Fruit fly (Drosophila melanogaster) whole organism, embryonic: ENCODE data around the gene CG11842.

Experiments
- ATbp ChIP-seq: fragments of 200-800 bp; sonication (Bioruptor generic); optimal IDR thresholded peaks from 2 replicates; lab custom pipeline; 2017; ENCODE audit warnings: missing biosample characterization, mild to moderate bottlenecking, missing genetic modification characterization, missing genetic modification reagents
- Atf-2 ChIP-seq: fragments of 200-800 bp; sonication (Bioruptor generic); optimal IDR thresholded peaks from 2 replicates; lab custom pipeline; 2016; ENCODE audit warnings: missing biosample characterization, missing genetic modification characterization
- Bteb2 ChIP-seq: fragments of 200-800 bp; sonication (Bioruptor generic); optimal IDR thresholded peaks from 2 replicates; lab custom pipeline; 2016; ENCODE audit warnings: missing biosample characterization, missing genetic modification characterization
- CG10274 ChIP-seq: fragments of 200-800 bp; sonication (Bioruptor generic); optimal IDR thresholded peaks from 3 replicates; lab custom pipeline; 2017; ENCODE audit warnings: missing biosample characterization, mild to moderate bottlenecking, missing genetic modification characterization
- CG10654 ChIP-seq: fragments of 200-800 bp; sonication (Bioruptor generic); optimal IDR thresholded peaks from 2 replicates; lab custom pipeline; 2016; ENCODE audit warnings: missing biosample characterization, missing genetic modification characterization
- CG11723 ChIP-seq: fragments of 200-800 bp; sonication (Bioruptor generic); optimal IDR thresholded peaks from 2 replicates; lab custom pipeline; 2017; ENCODE audit warnings: missing biosample characterization, mild to moderate bottlenecking, missing genetic modification characterization
- CG12219 ChIP-seq: fragments of 200-800 bp; sonication (Bioruptor generic); optimal IDR thresholded peaks from 3 replicates; lab custom pipeline; 2018; ENCODE audit warnings: missing biosample characterization, mild to moderate bottlenecking, missing genetic modification characterization
- CG15514 ChIP-seq: fragments of 200-800 bp; sonication (Bioruptor generic); optimal IDR thresholded peaks from 3 replicates; lab custom pipeline; 2017; ENCODE audit warnings: missing biosample characterization, missing genetic modification characterization, mild to moderate bottlenecking, moderate library complexity, missing genetic modification reagents
- CG17361 ChIP-seq: fragments of 200-800 bp; sonication (Bioruptor generic); IDR thresholded peaks from 3 replicates; pipeline ENCODE4 v1.3.6; 2022; ENCODE audit warnings: missing biosample characterization, missing genetic modification characterization
- CG17385 ChIP-seq: fragments of 200-800 bp; sonication (Bioruptor generic); optimal IDR thresholded peaks from 3 replicates; lab custom pipeline; 2018; ENCODE audit warnings: missing biosample characterization, mild to moderate bottlenecking, missing genetic modification characterization
- CG2116 ChIP-seq: fragments of 200-800 bp; sonication (Bioruptor generic); optimal IDR thresholded peaks from 3 replicates; lab custom pipeline; 2018; ENCODE audit warnings: missing biosample characterization, mild to moderate bottlenecking, missing genetic modification characterization
- CG2202 ChIP-seq: fragments of 200-800 bp; sonication (Bioruptor generic); optimal IDR thresholded peaks from 2 replicates; lab custom pipeline; 2018; ENCODE audit warnings: missing biosample characterization, mild to moderate bottlenecking, missing genetic modification characterization
- CG3065 ChIP-seq: fragments of 200-800 bp; sonication (Bioruptor generic); optimal IDR thresholded peaks from 2 replicates; lab custom pipeline; 2016; ENCODE audit warnings: missing biosample characterization, missing genetic modification characterization
- CG31441 ChIP-seq: fragments of 200-800 bp; sonication (Bioruptor generic); IDR thresholded peaks from 2 replicates; pipeline ENCODE4 v1.3.6; 2022; ENCODE audit warnings: missing biosample characterization, missing genetic modification characterization
- CG33557 ChIP-seq: fragments of 200-800 bp; sonication (Bioruptor generic); optimal IDR thresholded peaks from 2 replicates; lab custom pipeline; 2019; ENCODE audit warnings: missing biosample characterization, mild to moderate bottlenecking, missing genetic modification characterization, moderate library complexity
- CG3407 ChIP-seq: fragments of 200-800 bp; sonication (Bioruptor generic); optimal IDR thresholded peaks from 2 replicates; lab custom pipeline; 2018; ENCODE audit warnings: missing biosample characterization, mild to moderate bottlenecking, missing genetic modification characterization
- CG3726 ChIP-seq: fragments of 200-800 bp; sonication (Bioruptor generic); IDR thresholded peaks from 3 replicates; pipeline ENCODE4, ENCODE4 v1.3.6; 2022; ENCODE audit warnings: missing biosample characterization, missing genetic modification characterization
- CG4730 ChIP-seq: fragments of 200-800 bp; sonication (Bioruptor generic); IDR thresholded peaks from 2 replicates; pipeline ENCODE4 v1.3.6; 2022; ENCODE audit warnings: missing biosample characterization, missing genetic modification characterization
- CG6683 ChIP-seq: fragments of 200-800 bp; sonication (Bioruptor generic); optimal IDR thresholded peaks from 2 replicates; lab custom pipeline; 2017; ENCODE audit warnings: missing biosample characterization, mild to moderate bottlenecking, missing genetic modification characterization, missing genetic modification reagents
- CG7987 ChIP-seq: fragments of 200-800 bp; sonication (Bioruptor generic); optimal IDR thresholded peaks from 2 replicates; lab custom pipeline; 2018; ENCODE audit warnings: missing biosample characterization, mild to moderate bottlenecking, missing genetic modification characterization, moderate library complexity
- CG8478 ChIP-seq: fragments of >200 bp; optimal IDR thresholded peaks from 2 replicates; lab custom pipeline; 2018
- Chrac-16 ChIP-seq: fragments of 200-800 bp; sonication (Bioruptor generic); optimal IDR thresholded peaks from 3 replicates; lab custom pipeline; 2016; ENCODE audit warnings: missing biosample characterization, missing genetic modification characterization
- Ets97D ChIP-seq: fragments of 200-800 bp; sonication (Bioruptor generic); optimal IDR thresholded peaks from 3 replicates; lab custom pipeline; 2016; ENCODE audit warnings: missing biosample characterization, missing genetic modification characterization
- Gug ChIP-seq: fragments of 200-800 bp; sonication (Bioruptor generic); IDR thresholded peaks from 4 replicates; pipeline ENCODE4 v1.3.6; 2022; ENCODE audit warnings: missing biosample characterization, missing genetic modification characterization
- HLH54F ChIP-seq: fragments of 200-800 bp; sonication (Bioruptor generic); optimal IDR thresholded peaks from 3 replicates; lab custom pipeline; 2016; ENCODE audit warnings: missing biosample characterization, missing genetic modification characterization
- HLHmδ ChIP-seq: fragments of 200-800 bp; sonication (Bioruptor generic); optimal IDR thresholded peaks from 2 replicates; lab custom pipeline; 2018; ENCODE audit warnings: missing biosample characterization, mild to moderate bottlenecking, missing genetic modification characterization, moderate library complexity
- Hey ChIP-seq: fragments of 200-800 bp; sonication (Bioruptor generic); optimal IDR thresholded peaks from 3 replicates; lab custom pipeline; 2018; ENCODE audit warnings: missing biosample characterization, mild to moderate bottlenecking, missing genetic modification characterization
- Mad ChIP-seq: fragments of 200-800 bp; sonication (Bioruptor generic); optimal IDR thresholded peaks from 2 replicates; lab custom pipeline; 2016; ENCODE audit warnings: missing biosample characterization, missing genetic modification characterization
- Myb ChIP-seq: fragments of 200-800 bp; sonication (Bioruptor generic); optimal IDR thresholded peaks from 2 replicates; lab custom pipeline; 2016; ENCODE audit warnings: missing biosample characterization, missing genetic modification characterization
- NfI ChIP-seq: fragments of 200-800 bp; sonication (Bioruptor generic); optimal IDR thresholded peaks from 3 replicates; lab custom pipeline; 2018; ENCODE audit warnings: missing biosample characterization, mild to moderate bottlenecking, missing genetic modification characterization, moderate library complexity
- Opbp ChIP-seq: fragments of 200-800 bp; sonication (Bioruptor generic); IDR thresholded peaks from 3 replicates; pipeline ENCODE4 v1.3.6; 2022; ENCODE audit warnings: missing biosample characterization, missing genetic modification characterization; ENCODE audit not compliant: partially characterized antibody
- Side ChIP-seq: fragments of 200-800 bp; sonication (Bioruptor generic); optimal IDR thresholded peaks from 2 replicates; lab custom pipeline; 2016; ENCODE audit warnings: missing biosample characterization, missing genetic modification characterization
- Sry-β ChIP-seq: fragments of 200-800 bp; sonication (Bioruptor generic); optimal IDR thresholded peaks from 2 replicates; lab custom pipeline; 2018; ENCODE audit warnings: missing biosample characterization, mild to moderate bottlenecking, missing genetic modification characterization, moderate library complexity
- YL-1 ChIP-seq: fragments of 200-800 bp; sonication (Bioruptor generic); optimal IDR thresholded peaks from 3 replicates; lab custom pipeline; 2017; ENCODE audit warnings: missing biosample characterization, mild to moderate bottlenecking, missing genetic modification characterization
- bigmax ChIP-seq: fragments of 200-800 bp; sonication (Bioruptor generic); optimal IDR thresholded peaks from 2 replicates; lab custom pipeline; 2018; ENCODE audit warnings: missing biosample characterization, mild to moderate bottlenecking, missing genetic modification characterization
- chinmo ChIP-seq: fragments of 200-800 bp; sonication (Bioruptor generic); IDR thresholded peaks from 4 replicates; pipeline ENCODE4 v1.3.6; 2022; ENCODE audit warnings: missing biosample characterization, missing genetic modification characterization; ENCODE audit not compliant: partially characterized antibody
- crp ChIP-seq, 2 experiments: fragments of 200-800 bp; sonication (Bioruptor generic); optimal IDR thresholded peaks; 2 replicates in 1 of 2; 3 replicates in 1 of 2; lab custom pipeline; 2017; ENCODE audit warnings: missing biosample characterization in 2 of 2, missing genetic modification characterization in 2 of 2, mild to moderate bottlenecking in 1 of 2, moderate library complexity in 1 of 2
- dmrt99B ChIP-seq: fragments of 200-800 bp; sonication (Bioruptor generic); optimal IDR thresholded peaks from 2 replicates; lab custom pipeline; 2018; ENCODE audit warnings: missing biosample characterization, mild to moderate bottlenecking, missing genetic modification characterization, moderate library complexity
- esg ChIP-seq: fragments of 200-800 bp; sonication (Bioruptor generic); conservative IDR thresholded peaks from 2 replicates; pipeline ENCODE4 v1.3.6; 2022; ENCODE audit warnings: missing biosample characterization, missing genetic modification characterization
- ftz-f1 ChIP-seq: fragments of 200-800 bp; sonication (Bioruptor generic); optimal IDR thresholded peaks from 2 replicates; lab custom pipeline; 2016; ENCODE audit warnings: missing biosample characterization, missing genetic modification characterization
- lbe ChIP-seq: fragments of 200-800 bp; sonication (Bioruptor generic); optimal IDR thresholded peaks from 2 replicates; lab custom pipeline; 2016; ENCODE audit warnings: missing biosample characterization, mild to moderate bottlenecking, missing genetic modification characterization
- prd ChIP-seq, 3 experiments: fragments of >200 bp in 2 of 3; fragments of 200-800 bp in 1 of 3; sonication (Bioruptor generic) in 1 of 3; optimal IDR thresholded peaks in 2 of 3; IDR thresholded peaks in 1 of 3; 2 replicates in 2 of 3; 3 replicates in 1 of 3; pipeline versions ENCODE4 v1.3.6 to Lab custom; 2017 to 2022; ENCODE audit warnings: missing biosample characterization in 1 of 3, missing genetic modification characterization in 1 of 3
- pum ChIP-seq: fragments of 200-800 bp; sonication (Bioruptor generic); optimal IDR thresholded peaks from 2 replicates; lab custom pipeline; 2016; ENCODE audit warnings: missing biosample characterization, missing genetic modification characterization
- ro ChIP-seq: fragments of 200-800 bp; sonication (Bioruptor generic); IDR thresholded peaks from 2 replicates; pipeline ENCODE4 v1.3.6; 2022; ENCODE audit warnings: missing biosample characterization, missing genetic modification characterization
- sd ChIP-seq: fragments of 200-800 bp; sonication (Bioruptor generic); optimal IDR thresholded peaks from 3 replicates; lab custom pipeline; 2018; ENCODE audit warnings: missing biosample characterization, mild to moderate bottlenecking, missing genetic modification characterization, moderate library complexity
- sens-2 ChIP-seq: fragments of 200-800 bp; sonication (Bioruptor generic); IDR thresholded peaks from 2 replicates; pipeline ENCODE4 v1.3.6; 2022; ENCODE audit warnings: missing biosample characterization, missing genetic modification characterization
- zf30C ChIP-seq: fragments of 200-800 bp; sonication (Bioruptor generic); optimal IDR thresholded peaks from 3 replicates; lab custom pipeline; 2018; ENCODE audit warnings: missing biosample characterization, mild to moderate bottlenecking, missing genetic modification characterization
- zfh2 ChIP-seq: fragments of 200-800 bp; sonication (Bioruptor generic); optimal IDR thresholded peaks from 2 replicates; lab custom pipeline; 2016; ENCODE audit warnings: missing biosample characterization, missing genetic modification characterization

CG11842 gene

dm6 chr3R:29088938-29089661 lies 36.6 kb downstream of the CG11842 start (continued):
- TF ChIP-seq CG17385 (peak; percentile 55), CG8478 (no peak), HLH54F (GFP tag; lab: Kevin White, UChicago) (peak; percentile 62), chinmo (0 out of 4 replicates have a peak, but pooled peaks have one; percentile 13), sens-2 (GFP tag; lab: Robert Waterston, UW) (no peak), sd (tag; lab: Kevin White, UChicago) (peak; percentile 58), crp (GFP tag; optimal IDR thresholded peaks at IDR 0.05; lab: Kevin White, UChicago) (peak in 1 of 2 experiments; percentile 10), pum (peak; percentile 35), CG17361 (GFP tag; lab: Robert Waterston, UW) (peak; percentile 81), YL-1 (GFP tag; lab: Kevin White, UChicago) (peak; percentile 21), CG3407 (GFP tag; lab: Kevin White, UChicago) (peak; percentile 50), CG2202 (peak; percentile 50), esg (GFP tag; lab: Robert Waterston, UW) (peak; percentile 62), CG10654 (peak; percentile 45), CG33557 (GFP tag; lab: Kevin White, UChicago) (peak; percentile 34), CG31441 (GFP tag; lab: Robert Waterston, UW) (peak; percentile 77), CG2116 (GFP tag; lab: Kevin White, UChicago) (no peak), Hey (no peak), Atf-2 (GFP tag; lab: Kevin White, UChicago) (peak; percentile 60), CG7987 (GFP tag; lab: Kevin White, UChicago) (no peak), CG12219 (GFP tag; lab: Kevin White, UChicago) (peak; percentile 64), lbe (GFP tag; lab: Kevin White, UChicago) (peak; percentile 10), CG4730 (GFP tag; lab: Robert Waterston, UW) (0 out of 2 replicates have a peak, but pooled peaks have one; percentile 17), Bteb2 (GFP tag; lab: Kevin White, UChicago) (peak; percentile 63), ro (no peak), CG15514 (peak; percentile 47), CG10274 (GFP tag; lab: Kevin White, UChicago) (peak; percentile 33), NfI (GFP tag; lab: Kevin White, UChicago) (peak; percentile 59), Ets97D (GFP tag; lab: Kevin White, UChicago) (peak; percentile 4), HLHmδ (GFP tag; lab: Kevin White, UChicago) (no peak), CG6683 (GFP tag; lab: Kevin White, UChicago) (peak; percentile 45), zfh2 (GFP tag; lab: Kevin White, UChicago) (peak; percentile 5), zf30C (GFP tag; lab: Kevin White, UChicago) (peak; percentile 63), Opbp (GFP tag; lab: Robert Waterston, UW) (no peak), bigmax (no peak), ftz-f1 (no peak), prd (optimal IDR thresholded peaks at IDR 0.05; lab: Kevin White, UChicago) (no peak), prd (GFP tag; IDR thresholded peaks at IDR 0.05; lab: Robert Waterston, UW) (peak; percentile 79), CG11723 (GFP tag; lab: Kevin White, UChicago) (peak; percentile 56), Gug (GFP tag; lab: Robert Waterston, UW) (peak; percentile 45; the same call in 3 of the 4 replicates), CG3726 (0 out of 3 replicates have a peak, but pooled peaks have one; percentile 37), Sry-β (GFP tag; lab: Kevin White, UChicago) (no peak), Myb (GFP tag; lab: Kevin White, UChicago) (peak; percentile 25), Chrac-16 (peak; percentile 53), Mad (peak; percentile 47), Side (peak; percentile 43), dmrt99B (tag; lab: Kevin White, UChicago) (peak; percentile 88), CG3065 (GFP tag; lab: Kevin White, UChicago) (peak; percentile 62), ATbp (GFP tag; lab: Kevin White, UChicago) (peak; percentile 81)
